Worm (Caenorhabditis elegans) whole organism, L1 larva: ENCODE results near the gene R09E10.1.

Experiments
- C04F5.9 ChIP-seq: sonication (generic microtip); optimal IDR thresholded peaks from 2 replicates; lab custom pipeline; 2016; ENCODE audit warnings: missing genetic modification characterization, missing compliant biosample characterization
- C16A3.4 ChIP-seq: fragments of 150-350 bp; optimal IDR thresholded peaks from 2 replicates; lab custom pipeline; 2014; ENCODE audit warnings: missing biosample characterization, missing genetic modification characterization
- C34B4.2 ChIP-seq: sonication (generic microtip); optimal IDR thresholded peaks from 2 replicates; lab custom pipeline; 2017; ENCODE audit warnings: mild to moderate bottlenecking, missing genetic modification characterization, missing compliant biosample characterization
- F16B12.6 ChIP-seq: fragments of 150-350 bp; optimal IDR thresholded peaks from 2 replicates; lab custom pipeline; 2014; ENCODE audit warnings: missing biosample characterization, missing genetic modification characterization
- aha-1 ChIP-seq: fragments of 150-350 bp; optimal IDR thresholded peaks from 2 replicates; lab custom pipeline; 2014; ENCODE audit warnings: missing biosample characterization, missing genetic modification characterization
- alr-1 ChIP-seq: fragments of 200-800 bp; sonication (Bioruptor generic); optimal IDR thresholded peaks from 2 replicates; lab custom pipeline; 2018; ENCODE audit warnings: borderline replicate concordance, mild to moderate bottlenecking, missing genetic modification characterization, missing compliant biosample characterization
- blmp-1 ChIP-seq: fragments of 150-350 bp; optimal IDR thresholded peaks from 2 replicates; lab custom pipeline; 2014; ENCODE audit warnings: missing biosample characterization, missing genetic modification characterization
- ceh-63 ChIP-seq: fragments of 200-800 bp; sonication (Bioruptor generic); optimal IDR thresholded peaks from 2 replicates; lab custom pipeline; 2018; ENCODE audit warnings: mild to moderate bottlenecking, missing genetic modification characterization, missing compliant biosample characterization
- ceh-8 ChIP-seq: fragments of 200-800 bp; sonication (Bioruptor generic); optimal IDR thresholded peaks from 2 replicates; lab custom pipeline; 2018; ENCODE audit warnings: mild to moderate bottlenecking, missing genetic modification characterization, moderate library complexity, missing compliant biosample characterization
- ceh-88 ChIP-seq: fragments of 200-800 bp; sonication (Bioruptor generic); IDR thresholded peaks from 2 replicates; pipeline ENCODE4 v1.3.6; 2022; ENCODE audit warnings: missing genetic modification characterization, missing compliant biosample characterization
- ceh-90 ChIP-seq: sonication (generic microtip); optimal IDR thresholded peaks from 2 replicates; lab custom pipeline; 2016; ENCODE audit warnings: missing genetic modification characterization, missing compliant biosample characterization
- ces-1 ChIP-seq: fragments of 150-350 bp; optimal IDR thresholded peaks from 2 replicates; lab custom pipeline; 2014; ENCODE audit warnings: missing biosample characterization, missing genetic modification reagents, missing genetic modification characterization
- dsc-1 ChIP-seq: sonication (generic microtip); optimal IDR thresholded peaks from 2 replicates; lab custom pipeline; 2016; ENCODE audit warnings: mild to moderate bottlenecking, missing genetic modification characterization, missing compliant biosample characterization
- efl-1 ChIP-seq, 4 experiments: fragments of 150-350 bp; optimal IDR thresholded peaks in 3 of 4; peaks in 1 of 4; 1 replicate in 1 of 4; 2 replicates in 3 of 4; lab custom pipeline; 2014; ENCODE audit warnings: missing biosample characterization in 2 of 4, missing genetic modification characterization in 2 of 4, missing genetic modification reagents in 2 of 4
- egl-13 ChIP-seq: sonication (generic microtip); optimal IDR thresholded peaks from 2 replicates; lab custom pipeline; 2016; ENCODE audit warnings: missing genotype, missing genetic modification reagents, missing genetic modification characterization, missing compliant biosample characterization
- egl-27 ChIP-seq, 2 experiments: fragments of 150-350 bp in 1 of 2; sonication (generic microtip); optimal IDR thresholded peaks; 3 replicates each; lab custom pipeline; 2017 to 2018; ENCODE audit warnings: missing biosample characterization in 2 of 2, missing genetic modification characterization in 2 of 2, missing genetic modification reagents in 2 of 2
- elt-2 ChIP-seq: sonication (generic microtip); optimal IDR thresholded peaks from 2 replicates; lab custom pipeline; 2016; ENCODE audit warnings: missing genetic modification characterization, mild to moderate bottlenecking, inconsistent platforms, missing compliant biosample characterization, missing genetic modification reagents
- fkh-10 ChIP-seq: sonication (generic microtip); optimal IDR thresholded peaks from 2 replicates; lab custom pipeline; 2017; ENCODE audit warnings: missing biosample characterization, missing genetic modification reagents, missing genetic modification characterization
- fkh-4 ChIP-seq: sonication (generic microtip); optimal IDR thresholded peaks from 2 replicates; lab custom pipeline; 2016; ENCODE audit warnings: missing compliant biosample characterization, missing genetic modification characterization, borderline replicate concordance
- fkh-8 ChIP-seq: sonication (generic microtip); optimal IDR thresholded peaks from 2 replicates; lab custom pipeline; 2016; ENCODE audit warnings: mild to moderate bottlenecking, missing genetic modification characterization, missing compliant biosample characterization
- fos-1 ChIP-seq: fragments of 150-350 bp; optimal IDR thresholded peaks from 2 replicates; lab custom pipeline; 2014; ENCODE audit warnings: missing biosample characterization, missing genetic modification characterization
- lin-13 ChIP-seq: fragments of 150-350 bp; optimal IDR thresholded peaks from 2 replicates; lab custom pipeline; 2014; ENCODE audit warnings: missing biosample characterization, missing genetic modification reagents, missing genetic modification characterization
- lin-35 ChIP-seq, 2 experiments: fragments of 150-350 bp; optimal IDR thresholded peaks; 2 replicates each; lab custom pipeline; 2014; ENCODE audit warnings: missing biosample characterization in 2 of 2, missing genetic modification characterization in 2 of 2, missing genetic modification reagents in 2 of 2
- lsy-2 ChIP-seq, 2 experiments: fragments of 150-350 bp; optimal IDR thresholded peaks; 2 replicates each; lab custom pipeline; 2014; ENCODE audit warnings: missing biosample characterization in 2 of 2, missing genetic modification characterization in 2 of 2
- mab-9 ChIP-seq: fragments of 200-800 bp; sonication (Bioruptor generic); IDR thresholded peaks from 2 replicates; pipeline ENCODE4 v1.3.6; 2022; ENCODE audit warnings: missing genetic modification reagents, missing genetic modification characterization, missing compliant biosample characterization
- mdl-1 ChIP-seq, 2 experiments: fragments of 150-350 bp; optimal IDR thresholded peaks; 2 replicates each; lab custom pipeline; 2014 to 2017; ENCODE audit warnings: missing biosample characterization in 2 of 2, missing genetic modification characterization in 2 of 2, inconsistent platforms in 1 of 2
- mef-2 ChIP-seq: fragments of 150-350 bp; optimal IDR thresholded peaks from 2 replicates; lab custom pipeline; 2014; ENCODE audit warnings: missing biosample characterization, missing genetic modification characterization
- mep-1 ChIP-seq: fragments of 150-350 bp; optimal IDR thresholded peaks from 2 replicates; lab custom pipeline; 2014; ENCODE audit warnings: missing biosample characterization, missing genetic modification characterization
- nhr-11 ChIP-seq: fragments of 150-350 bp; optimal IDR thresholded peaks from 2 replicates; lab custom pipeline; 2014; ENCODE audit warnings: missing biosample characterization, missing genetic modification characterization
- nhr-12 ChIP-seq: sonication (generic microtip); optimal IDR thresholded peaks from 2 replicates; lab custom pipeline; 2017; ENCODE audit warnings: missing biosample characterization, missing genetic modification characterization
- nhr-19 ChIP-seq: fragments of 200-800 bp; sonication (Bioruptor generic); conservative IDR thresholded peaks from 2 replicates; pipeline ENCODE4 v1.3.6; 2022; ENCODE audit warnings: missing genetic modification characterization, missing compliant biosample characterization
- nhr-237 ChIP-seq: fragments of 150-350 bp; optimal IDR thresholded peaks from 2 replicates; lab custom pipeline; 2014; ENCODE audit warnings: missing biosample characterization, missing genetic modification characterization
- nhr-28 ChIP-seq: fragments of 150-350 bp; optimal IDR thresholded peaks from 2 replicates; lab custom pipeline; 2014; ENCODE audit warnings: missing biosample characterization, missing genetic modification characterization
- nhr-47 ChIP-seq: sonication (generic microtip); optimal IDR thresholded peaks from 2 replicates; lab custom pipeline; 2016; ENCODE audit warnings: mild to moderate bottlenecking, missing genetic modification characterization, moderate library complexity, missing compliant biosample characterization
- nhr-76 ChIP-seq: sonication (generic microtip); optimal IDR thresholded peaks from 2 replicates; lab custom pipeline; 2017; ENCODE audit warnings: missing biosample characterization, missing genetic modification characterization
- nhr-77 ChIP-seq: fragments of 150-350 bp; optimal IDR thresholded peaks from 2 replicates; lab custom pipeline; 2014; ENCODE audit warnings: missing biosample characterization, missing genetic modification characterization
- nhr-90 ChIP-seq: sonication (generic microtip); optimal IDR thresholded peaks from 2 replicates; lab custom pipeline; 2016; ENCODE audit warnings: mild to moderate bottlenecking, missing genetic modification characterization, missing compliant biosample characterization; ENCODE audit not compliant: poor library complexity
- pax-3 ChIP-seq: fragments of 200-800 bp; sonication (Bioruptor generic); optimal IDR thresholded peaks from 2 replicates; lab custom pipeline; 2018; ENCODE audit warnings: mild to moderate bottlenecking, missing genetic modification characterization, moderate library complexity, missing compliant biosample characterization
- rnt-1 ChIP-seq: sonication (generic microtip); optimal IDR thresholded peaks from 2 replicates; lab custom pipeline; 2016; ENCODE audit warnings: mild to moderate bottlenecking, missing genetic modification characterization, moderate library complexity, missing compliant biosample characterization
- skn-1 ChIP-seq: fragments of 150-350 bp; optimal IDR thresholded peaks from 2 replicates; lab custom pipeline; 2014; ENCODE audit warnings: missing biosample characterization, missing genetic modification characterization
- snpc-4 ChIP-seq: fragments of 150-350 bp; optimal IDR thresholded peaks from 2 replicates; lab custom pipeline; 2014; ENCODE audit warnings: missing biosample characterization, missing genetic modification characterization
- snu-23 ChIP-seq: sonication (generic microtip); optimal IDR thresholded peaks from 2 replicates; lab custom pipeline; 2016; ENCODE audit warnings: missing genetic modification characterization, missing compliant biosample characterization
- sup-37 ChIP-seq: fragments of 200-800 bp; sonication (Bioruptor generic); optimal IDR thresholded peaks from 2 replicates; lab custom pipeline; 2018; ENCODE audit warnings: mild to moderate bottlenecking, missing genetic modification characterization, missing compliant biosample characterization
- swsn-7 ChIP-seq: sonication (generic microtip); optimal IDR thresholded peaks from 2 replicates; lab custom pipeline; 2016; ENCODE audit warnings: missing genetic modification characterization, missing compliant biosample characterization
- tlp-1 ChIP-seq: fragments of 150-350 bp; optimal IDR thresholded peaks from 2 replicates; lab custom pipeline; 2014; ENCODE audit warnings: missing biosample characterization, missing genetic modification characterization
- unc-130 ChIP-seq: fragments of 150-350 bp; optimal IDR thresholded peaks from 2 replicates; lab custom pipeline; 2017; ENCODE audit warnings: missing biosample characterization, missing genetic modification characterization, inconsistent platforms
- unc-30 ChIP-seq: sonication (generic microtip); optimal IDR thresholded peaks from 2 replicates; lab custom pipeline; 2017; ENCODE audit warnings: missing biosample characterization, missing genetic modification characterization
- unc-62 ChIP-seq: fragments of 150-350 bp; optimal IDR thresholded peaks from 2 replicates; lab custom pipeline; 2014; ENCODE audit warnings: missing biosample characterization, missing genetic modification reagents, missing genetic modification characterization
- unc-98 ChIP-seq: fragments of 200-800 bp; sonication (Bioruptor generic); IDR thresholded peaks from 2 replicates; pipeline ENCODE4 v1.3.6; 2022; ENCODE audit warnings: missing genetic modification characterization, missing compliant biosample characterization
- vab-15 ChIP-seq: sonication (generic microtip); optimal IDR thresholded peaks from 2 replicates; lab custom pipeline; 2017; ENCODE audit warnings: missing genotype, mild to moderate bottlenecking, missing genetic modification characterization, missing compliant biosample characterization
- xbp-1 ChIP-seq: sonication (generic microtip); optimal IDR thresholded peaks from 2 replicates; lab custom pipeline; 2016; ENCODE audit warnings: missing genetic modification characterization, missing compliant biosample characterization
- ztf-11 ChIP-seq, 2 experiments: sonication (generic microtip); optimal IDR thresholded peaks; 2 replicates each; lab custom pipeline; 2016 to 2017; ENCODE audit warnings: missing genetic modification characterization in 2 of 2, missing biosample characterization in 1 of 2, missing compliant biosample characterization in 1 of 2

The R09E10.1 gene

DNA sequence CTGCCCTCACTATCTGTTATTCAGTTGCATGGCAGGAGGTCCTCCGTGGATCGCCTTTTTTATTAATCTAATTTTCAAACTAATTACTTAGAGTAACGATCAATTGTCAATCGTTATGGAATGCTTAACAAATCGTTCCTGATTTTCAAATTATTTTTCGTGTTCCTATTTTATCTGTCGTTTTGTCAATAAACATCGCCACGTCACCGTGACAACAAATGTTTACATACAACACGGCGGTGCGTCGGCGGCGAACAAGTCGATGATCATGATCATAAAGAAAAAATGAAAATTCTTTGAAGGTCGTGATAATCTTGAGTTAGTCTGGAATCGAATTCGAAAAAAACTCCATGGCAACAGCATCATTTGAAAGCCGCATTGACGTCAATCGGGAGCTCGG lies 22.9 kb upstream of the R09E10.1 start:
- TF ChIP-seq lin-13 (no peak), dsc-1 (tag; lab: Kevin White, UChicago) (peak; percentile 15)

DNA sequence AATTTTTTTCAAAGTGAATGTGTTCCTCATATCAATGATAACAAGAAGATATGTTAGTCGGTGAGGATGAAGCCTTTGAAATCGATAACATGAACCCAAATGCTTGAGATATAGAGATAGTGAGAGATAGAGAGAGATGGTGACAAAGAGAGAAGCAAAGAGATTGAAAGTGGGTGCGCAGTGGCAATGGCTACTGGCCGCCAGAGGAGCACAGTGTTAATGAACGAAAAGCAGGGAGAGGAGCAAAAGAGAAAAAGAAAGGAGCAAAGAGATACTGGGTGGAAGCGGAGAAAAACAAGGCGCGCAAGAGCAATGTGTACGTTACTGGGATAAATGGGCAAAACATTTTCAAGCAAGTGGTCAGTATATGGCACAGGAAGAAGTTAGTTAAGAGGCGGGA lies 22.1 kb upstream of the R09E10.1 start:
- TF ChIP-seq ceh-88 (GFP tag; lab: Robert Waterston, UW) (no peak), snpc-4 (tag; lab: Kevin White, UChicago) (no peak), ztf-11 (tag; optimal IDR thresholded peaks at IDR 0.05; lab: Kevin White, UChicago) (no peak), elt-2 (no peak), mab-9 (GFP tag; lab: Robert Waterston, UW) (no peak), unc-130 (tag; lab: Kevin White, UChicago) (no peak), lsy-2 (tag; optimal IDR thresholded peaks at IDR 0.05; lab: Kevin White, UChicago) (peak; percentile 28 to 43), nhr-12 (no peak), nhr-28 (tag; lab: Kevin White, UChicago) (no peak), lin-35 (GFP tag; optimal IDR thresholded peaks at IDR 0.05; lab: Kevin White, UChicago) (peak in 1 of 2 experiments; percentile 22), C16A3.4 (tag; lab: Kevin White, UChicago) (no peak), egl-13 (tag; lab: Kevin White, UChicago) (peak; percentile 20), pax-3 (tag; lab: Kevin White, UChicago) (no peak), nhr-76 (no peak), fos-1 (no peak), ceh-63 (GFP tag; lab: Kevin White, UChicago) (no peak), alr-1 (tag; lab: Kevin White, UChicago) (no peak), ceh-90 (tag; lab: Kevin White, UChicago) (no peak), fkh-8 (tag; lab: Kevin White, UChicago) (peak; percentile 52), rnt-1 (tag; lab: Kevin White, UChicago) (peak; percentile 70), skn-1 (tag; lab: Kevin White, UChicago) (no peak), vab-15 (tag; lab: Kevin White, UChicago) (no peak), unc-30 (tag; lab: Kevin White, UChicago) (no peak), mep-1 (tag; lab: Kevin White, UChicago) (peak; percentile 61), unc-62 (GFP tag; lab: Kevin White, UChicago) (no peak), dsc-1 (tag; lab: Kevin White, UChicago) (peak; percentile 24), nhr-47 (tag; lab: Kevin White, UChicago) (no peak), F16B12.6 (tag; lab: Kevin White, UChicago) (no peak), egl-27 (tag; optimal IDR thresholded peaks at IDR 0.05; lab: Kevin White, UChicago) (no peak), unc-98 (no peak), nhr-237 (no peak), mef-2 (tag; lab: Kevin White, UChicago) (no peak), fkh-4 (tag; lab: Kevin White, UChicago) (no peak), efl-1 (optimal IDR thresholded peaks at IDR 0.05; lab: Kevin White, UChicago) (peak in 1 of 2 experiments; percentile 41), efl-1 (GFP tag; optimal IDR thresholded peaks at IDR 0.05 in 1 of 2; lab: Kevin White, UChicago) (no peak), nhr-19 (GFP tag; lab: Robert Waterston, UW) (no peak), blmp-1 (tag; lab: Kevin White, UChicago) (no peak), C34B4.2 (tag; lab: Kevin White, UChicago) (no peak), lin-13 (no peak), C04F5.9 (tag; lab: Kevin White, UChicago) (no peak), aha-1 (tag; lab: Kevin White, UChicago) (no peak), mdl-1 (tag; optimal IDR thresholded peaks at IDR 0.05; lab: Kevin White, UChicago) (no peak), swsn-7 (tag; lab: Kevin White, UChicago) (peak; percentile 46), snu-23 (GFP tag; lab: Kevin White, UChicago) (peak; percentile 55), sup-37 (GFP tag; lab: Kevin White, UChicago) (no peak), fkh-10 (peak; percentile 15), nhr-11 (tag; lab: Kevin White, UChicago) (no peak), ceh-8 (GFP tag; lab: Kevin White, UChicago) (no peak), nhr-90 (tag; lab: Kevin White, UChicago) (no peak), tlp-1 (no peak), ces-1 (GFP tag; lab: Kevin White, UChicago) (no peak), nhr-77 (tag; lab: Kevin White, UChicago) (no peak), xbp-1 (peak; percentile 23)
